In genomic region chrX:2301613-2302522, dm6 we compare ENCODE assay signal across 1 fruit fly cellular context.
TF ChIP-seq lines count a peak whose summit lies in the region.

No protein-coding gene starts in this region.

TF ChIP-seq in whole organism, embryonic, 481 proteins besides CTCF, POLR2A, EP300 and RAD21 (continued from another document):
- peak; percentile 55 for TF ChIP-seq salm (tag; optimal IDR thresholded peaks at IDR 0.05; lab: Kevin White, UChicago)
- TF ChIP-seq Mad (GFP tag; optimal IDR thresholded peaks at IDR 0.05; lab: Kevin White, UChicago), result peak; percentile 75
- peak; percentile 18 for TF ChIP-seq slou (GFP tag; optimal IDR thresholded peaks at IDR 0.05; lab: Kevin White, UChicago)
- TF ChIP-seq CG17568 (GFP tag; optimal IDR thresholded peaks at IDR 0.05; lab: Kevin White, UChicago), result peak; percentile 75
- peak; percentile 84 for TF ChIP-seq CG34422 (GFP tag; IDR thresholded peaks at IDR 0.05; lab: Robert Waterston, UW)
- peak; percentile 83 for TF ChIP-seq Ssrp (tag; optimal IDR thresholded peaks at IDR 0.05; lab: Kevin White, UChicago)
- TF ChIP-seq Hmx (GFP tag; optimal IDR thresholded peaks at IDR 0.05; lab: Kevin White, UChicago), result peak; percentile 28
- TF ChIP-seq D19B (GFP tag; optimal IDR thresholded peaks at IDR 0.05; lab: Kevin White, UChicago), result peak; percentile 61
- peak; percentile 86 for TF ChIP-seq Xrp1 (GFP tag; IDR thresholded peaks at IDR 0.05; lab: Robert Waterston, UW)
- TF ChIP-seq CG10979 (tag; optimal IDR thresholded peaks at IDR 0.05; lab: Kevin White, UChicago), result peak; percentile 84
- peak; percentile 52 to 81 for TF ChIP-seq Pdp1 (GFP tag; optimal IDR thresholded peaks at IDR 0.05; lab: Kevin White, UChicago)
- TF ChIP-seq Usf (GFP tag; optimal IDR thresholded peaks at IDR 0.05; lab: Kevin White, UChicago), result peak; percentile 72
- no peak for TF ChIP-seq ftz-f1 (GFP tag; optimal IDR thresholded peaks at IDR 0.05; lab: Kevin White, UChicago)
- TF ChIP-seq dmrt99B (tag; optimal IDR thresholded peaks at IDR 0.05; lab: Kevin White, UChicago), result peak; percentile 91
- peak; percentile 56 for TF ChIP-seq p53 (GFP tag; optimal IDR thresholded peaks at IDR 0.05; lab: Kevin White, UChicago)
- TF ChIP-seq sug (tag; optimal IDR thresholded peaks at IDR 0.05; lab: Kevin White, UChicago), result peak; percentile 51
- peak; percentile 81 for TF ChIP-seq CG9727 (GFP tag; optimal IDR thresholded peaks at IDR 0.05; lab: Kevin White, UChicago)
- TF ChIP-seq CG32532 (GFP tag; IDR thresholded peaks at IDR 0.05; lab: Robert Waterston, UW), result peak; percentile 79
